Fruit fly (Drosophila melanogaster) whole organism, prepupa: Measurements from ENCODE around the gene CG32152.

ENCODE experiments used
- Blimp-1 ChIP-seq: fragments of 200-800 bp; sonication (Bioruptor generic); optimal IDR thresholded peaks from 3 replicates; lab custom pipeline; 2017; ENCODE audit warnings: missing biosample characterization, missing genetic modification characterization, mild to moderate bottlenecking, moderate library complexity, missing genetic modification reagents
- CG11294 ChIP-seq: fragments of 200-800 bp; sonication (Bioruptor generic); IDR thresholded peaks from 2 replicates; pipeline ENCODE4 v1.3.6; 2022; ENCODE audit warnings: missing biosample characterization, missing genetic modification characterization
- CG11762 ChIP-seq: fragments of 200-800 bp; sonication (Bioruptor generic); optimal IDR thresholded peaks from 3 replicates; lab custom pipeline; 2016; ENCODE audit warnings: missing biosample characterization, missing genetic modification characterization; ENCODE audit not compliant: insufficient read depth
- CG15336 ChIP-seq: fragments of 200-800 bp; sonication (Bioruptor generic); IDR thresholded peaks from 2 replicates; pipeline ENCODE4 v1.3.6; 2022; ENCODE audit warnings: missing biosample characterization, missing genetic modification characterization
- CG16779 ChIP-seq: fragments of 200-800 bp; sonication (Bioruptor generic); optimal IDR thresholded peaks from 3 replicates; lab custom pipeline; 2017; ENCODE audit warnings: missing biosample characterization, mild to moderate bottlenecking, missing genetic modification characterization
- CG3032 ChIP-seq: fragments of 200-800 bp; optimal IDR thresholded peaks from 2 replicates; lab custom pipeline; 2019; ENCODE audit warnings: missing biosample characterization, mild to moderate bottlenecking, missing genetic modification characterization, moderate library complexity
- CG32006 ChIP-seq: fragments of 200-800 bp; sonication (Bioruptor generic); optimal IDR thresholded peaks from 3 replicates; lab custom pipeline; 2017; ENCODE audit warnings: missing biosample characterization, mild to moderate bottlenecking, missing genetic modification characterization
- CG3919 ChIP-seq: fragments of 200-800 bp; sonication (Bioruptor generic); optimal IDR thresholded peaks from 3 replicates; lab custom pipeline; 2016; ENCODE audit warnings: missing biosample characterization, missing genetic modification characterization
- CG6163 ChIP-seq: fragments of 200-800 bp; sonication (Bioruptor generic); IDR thresholded peaks from 3 replicates; pipeline ENCODE4 v1.3.6; 2022; ENCODE audit warnings: missing biosample characterization, missing genetic modification characterization
- CG6276 ChIP-seq: fragments of 200-800 bp; sonication (Bioruptor generic); optimal IDR thresholded peaks from 2 replicates; lab custom pipeline; 2017; ENCODE audit warnings: missing biosample characterization, mild to moderate bottlenecking, missing genetic modification characterization
- CG6808 ChIP-seq: fragments of 200-800 bp; sonication (Bioruptor generic); optimal IDR thresholded peaks from 3 replicates; lab custom pipeline; 2017; ENCODE audit warnings: missing biosample characterization, missing genetic modification characterization, mild to moderate bottlenecking, moderate library complexity, missing genetic modification reagents
- CG7368 ChIP-seq: fragments of 200-800 bp; sonication (Bioruptor generic); optimal IDR thresholded peaks from 3 replicates; lab custom pipeline; 2016; ENCODE audit warnings: missing biosample characterization, missing genetic modification characterization
- CG8119 ChIP-seq: fragments of 200-800 bp; sonication (Bioruptor generic); IDR thresholded peaks from 3 replicates; pipeline ENCODE4 v1.3.6; 2022; ENCODE audit warnings: missing biosample characterization, missing genetic modification characterization
- CG8632 ChIP-seq: fragments of 200-800 bp; sonication (Bioruptor generic); optimal IDR thresholded peaks from 3 replicates; lab custom pipeline; 2016; ENCODE audit warnings: missing biosample characterization, missing genetic modification characterization
- CG9139 ChIP-seq: fragments of 200-800 bp; sonication (Bioruptor generic); optimal IDR thresholded peaks from 3 replicates; lab custom pipeline; 2017; ENCODE audit warnings: missing biosample characterization, mild to moderate bottlenecking, missing genetic modification characterization
- Eip75B ChIP-seq: fragments of 200-800 bp; sonication (Bioruptor generic); optimal IDR thresholded peaks from 3 replicates; lab custom pipeline; 2016; ENCODE audit warnings: missing biosample characterization, missing genetic modification characterization
- Eip78C ChIP-seq: fragments of 200-800 bp; sonication (Bioruptor generic); peaks from one replicate; lab custom pipeline; 2016; ENCODE audit warnings: missing biosample characterization, missing genetic modification characterization
- Eip93F ChIP-seq: fragments of 200-800 bp; sonication (Bioruptor generic); optimal IDR thresholded peaks from 2 replicates; lab custom pipeline; 2016; ENCODE audit warnings: missing biosample characterization, mild to moderate bottlenecking, missing genetic modification characterization
- Ets96B ChIP-seq: fragments of 200-800 bp; optimal IDR thresholded peaks from 2 replicates; lab custom pipeline; 2019; ENCODE audit warnings: missing biosample characterization, mild to moderate bottlenecking, missing genetic modification characterization, moderate library complexity
- Gug ChIP-seq: fragments of 200-800 bp; sonication (Bioruptor generic); IDR thresholded peaks from 2 replicates; pipeline ENCODE4 v1.3.6; 2022; ENCODE audit warnings: missing biosample characterization, missing genetic modification characterization
- Hr38 ChIP-seq: sonication (Bioruptor generic); optimal IDR thresholded peaks from 2 replicates; lab custom pipeline; 2016; ENCODE audit warnings: missing biosample characterization, missing genetic modification characterization
- Hr4 ChIP-seq: fragments of 200-800 bp; sonication (Bioruptor generic); optimal IDR thresholded peaks from 3 replicates; lab custom pipeline; 2016; ENCODE audit warnings: missing biosample characterization, missing genetic modification characterization
- Lpt ChIP-seq: fragments of 200-800 bp; sonication (Bioruptor generic); optimal IDR thresholded peaks from 3 replicates; lab custom pipeline; 2016; ENCODE audit warnings: missing biosample characterization, missing genetic modification characterization
- Met ChIP-seq: fragments of 200-800 bp; sonication (Bioruptor generic); optimal IDR thresholded peaks from 3 replicates; lab custom pipeline; 2016; ENCODE audit warnings: missing biosample characterization, missing genetic modification characterization
- OdsH ChIP-seq: fragments of 200-800 bp; sonication (Bioruptor generic); optimal IDR thresholded peaks from 3 replicates; lab custom pipeline; 2016; ENCODE audit warnings: missing biosample characterization, missing genetic modification characterization
- Smox ChIP-seq: fragments of 200-800 bp; sonication (Bioruptor generic); optimal IDR thresholded peaks from 3 replicates; lab custom pipeline; 2016; ENCODE audit warnings: missing biosample characterization, missing genetic modification characterization
- Sox102F ChIP-seq: fragments of 200-800 bp; sonication (Bioruptor generic); optimal IDR thresholded peaks from 2 replicates; lab custom pipeline; 2016; ENCODE audit warnings: missing biosample characterization, mild to moderate bottlenecking, missing genetic modification characterization
- Sox14 ChIP-seq: fragments of 200-800 bp; sonication (Bioruptor generic); optimal IDR thresholded peaks from 3 replicates; lab custom pipeline; 2016; ENCODE audit warnings: missing biosample characterization, missing genetic modification characterization
- acj6 ChIP-seq: fragments of 200-800 bp; sonication (Bioruptor generic); optimal IDR thresholded peaks from 3 replicates; lab custom pipeline; 2016; ENCODE audit warnings: missing biosample characterization, missing genetic modification characterization
- cyc ChIP-seq: fragments of 200-800 bp; sonication (Bioruptor generic); optimal IDR thresholded peaks from 3 replicates; lab custom pipeline; 2016; ENCODE audit warnings: missing biosample characterization, missing genetic modification characterization
- dsx ChIP-seq: fragments of 200-800 bp; optimal IDR thresholded peaks from 3 replicates; lab custom pipeline; 2019; ENCODE audit warnings: missing biosample characterization, mild to moderate bottlenecking, missing genetic modification characterization, moderate library complexity; ENCODE audit not compliant: poor library complexity, severe bottlenecking
- eg ChIP-seq: fragments of 200-800 bp; sonication (Bioruptor generic); IDR thresholded peaks from 3 replicates; pipeline ENCODE4 v1.3.6; 2022; ENCODE audit warnings: missing biosample characterization, missing genetic modification characterization
- esn ChIP-seq: fragments of 200-800 bp; sonication (Bioruptor generic); optimal IDR thresholded peaks from 2 replicates; lab custom pipeline; 2016; ENCODE audit warnings: missing biosample characterization, mild to moderate bottlenecking, missing genetic modification characterization, moderate library complexity
- fd59A ChIP-seq: fragments of 200-800 bp; sonication (Bioruptor generic); optimal IDR thresholded peaks from 2 replicates; lab custom pipeline; 2017; ENCODE audit warnings: missing biosample characterization, mild to moderate bottlenecking, missing genetic modification characterization, missing genetic modification reagents
- fkh ChIP-seq: fragments of 200-800 bp; sonication (Bioruptor generic); optimal IDR thresholded peaks from 3 replicates; lab custom pipeline; 2017; ENCODE audit warnings: missing biosample characterization, mild to moderate bottlenecking, missing genetic modification characterization, moderate library complexity
- lz ChIP-seq: fragments of 200-800 bp; sonication (Bioruptor generic); optimal IDR thresholded peaks from 3 replicates; lab custom pipeline; 2016; ENCODE audit warnings: missing biosample characterization, missing genetic modification characterization
- salr ChIP-seq, 2 experiments: fragments of 200-800 bp; sonication (Bioruptor generic); optimal IDR thresholded peaks; 3 replicates each; lab custom pipeline; 2016 to 2018; ENCODE audit warnings: missing biosample characterization in 2 of 2, missing genetic modification characterization in 2 of 2, mild to moderate bottlenecking in 1 of 2
- spab ChIP-seq: fragments of 200-800 bp; sonication (Bioruptor generic); optimal IDR thresholded peaks from 2 replicates; lab custom pipeline; 2017; ENCODE audit warnings: missing biosample characterization, mild to moderate bottlenecking, missing genetic modification characterization, missing genetic modification reagents
- ss ChIP-seq, 2 experiments: fragments of 200-800 bp; sonication (Bioruptor generic); optimal IDR thresholded peaks; 2 replicates in 1 of 2; 3 replicates in 1 of 2; lab custom pipeline; 2017 to 2018; ENCODE audit warnings: mild to moderate bottlenecking in 2 of 2, missing biosample characterization in 2 of 2, missing genetic modification characterization in 2 of 2, moderate library complexity in 1 of 2
- svp ChIP-seq: fragments of 200-800 bp; sonication (Bioruptor generic); peaks from one replicate; lab custom pipeline; 2016; ENCODE audit warnings: missing biosample characterization, missing genetic modification characterization
- topi ChIP-seq: fragments of 200-800 bp; sonication (Bioruptor generic); optimal IDR thresholded peaks from 3 replicates; lab custom pipeline; 2016; ENCODE audit warnings: missing biosample characterization, missing genetic modification characterization
- vri ChIP-seq: fragments of 200-800 bp; sonication (Bioruptor generic); optimal IDR thresholded peaks from 3 replicates; lab custom pipeline; 2016; ENCODE audit warnings: missing biosample characterization, mild to moderate bottlenecking, missing genetic modification characterization

CG32152 gene

dm6 chr3L:16153089-16153488 lies 9.3 kb upstream of the CG32152 start:
- peak; percentile 64 for TF ChIP-seq Eip78C
- TF ChIP-seq CG6163 (GFP tag; lab: Robert Waterston, UW): peak; percentile 79; the same call in 2 of the 3 replicates
- TF ChIP-seq cyc (GFP tag; lab: Kevin White, UChicago): no peak
- no peak for TF ChIP-seq CG11762 (GFP tag; lab: Kevin White, UChicago)
- peak; percentile 37 for TF ChIP-seq Lpt
- TF ChIP-seq svp: peak; percentile 45
- no peak for TF ChIP-seq lz (GFP tag; lab: Kevin White, UChicago)
- TF ChIP-seq esn (GFP tag; lab: Kevin White, UChicago): no peak
- TF ChIP-seq Eip75B: no peak
- peak; percentile 29 for TF ChIP-seq CG3919
- TF ChIP-seq OdsH: peak; percentile 13
- TF ChIP-seq salr (GFP tag; optimal IDR thresholded peaks at IDR 0.05; lab: Kevin White, UChicago): no peak
- TF ChIP-seq CG8119 (GFP tag; lab: Robert Waterston, UW): peak; percentile 59
- TF ChIP-seq acj6: no peak
- TF ChIP-seq dsx (GFP tag; lab: Kevin White, UChicago): peak; percentile 34
- no peak for TF ChIP-seq topi (GFP tag; lab: Kevin White, UChicago)
- TF ChIP-seq CG15336 (GFP tag; lab: Robert Waterston, UW): peak; percentile 44; the same call in 1 of the 2 replicates
- TF ChIP-seq CG3032 (tag; lab: Kevin White, UChicago): no peak
- TF ChIP-seq spab: peak; percentile 17
- peak; percentile 19 for TF ChIP-seq CG16779 (tag; lab: Kevin White, UChicago)
- peak; percentile 70; the same call in 2 of the 3 replicates for TF ChIP-seq eg
- no peak for TF ChIP-seq Blimp-1
- no peak for TF ChIP-seq fkh (GFP tag; lab: Kevin White, UChicago)
- TF ChIP-seq Gug (GFP tag; lab: Robert Waterston, UW): peak; percentile 41
- TF ChIP-seq CG8632 (GFP tag; lab: Kevin White, UChicago): no peak
- TF ChIP-seq CG9139: peak; percentile 30
- TF ChIP-seq CG11294 (GFP tag; lab: Robert Waterston, UW): no peak
- peak; percentile 53 for TF ChIP-seq CG6808 (GFP tag; lab: Kevin White, UChicago)
- no peak for TF ChIP-seq Hr38 (GFP tag; lab: Kevin White, UChicago)
- no peak for TF ChIP-seq CG32006 (GFP tag; lab: Kevin White, UChicago)
- TF ChIP-seq ss (GFP tag; optimal IDR thresholded peaks at IDR 0.05; lab: Kevin White, UChicago): peak; percentile 15 to 53
- TF ChIP-seq CG6276 (GFP tag; lab: Kevin White, UChicago): peak; percentile 59
- TF ChIP-seq Ets96B: no peak

- 0 out of 2 replicates have a peak, but pooled peaks have one; percentile 21 for TF ChIP-seq CG15336 (GFP tag; lab: Robert Waterston, UW)
- no peak for TF ChIP-seq CG7368 (GFP tag; lab: Kevin White, UChicago)
- no peak for TF ChIP-seq salr (GFP tag; optimal IDR thresholded peaks at IDR 0.05; lab: Kevin White, UChicago)
- TF ChIP-seq vri: no peak
- TF ChIP-seq CG32006 (GFP tag; lab: Kevin White, UChicago): peak; percentile 19
- TF ChIP-seq, all 60 proteins: peak for 2
These were observed 7.9 kb upstream of the CG32152 start for dm6 chr3L:16151742-16152141.

dm6 chr3L:16150850-16151515 lies 7.1 kb upstream of the CG32152 start:
- peak; percentile 43 for TF ChIP-seq Sox14
- TF ChIP-seq Eip78C: peak; percentile 72
- TF ChIP-seq CG6808 (GFP tag; lab: Kevin White, UChicago): no peak
- peak; percentile 6 for TF ChIP-seq vri
- TF ChIP-seq Met (GFP tag; lab: Kevin White, UChicago): peak; percentile 21
- TF ChIP-seq topi (GFP tag; lab: Kevin White, UChicago): peak; percentile 8
- peak; percentile 18 for TF ChIP-seq esn (GFP tag; lab: Kevin White, UChicago)
- TF ChIP-seq CG7368 (GFP tag; lab: Kevin White, UChicago): no peak
- no peak for TF ChIP-seq fd59A (GFP tag; lab: Kevin White, UChicago)
- no peak for TF ChIP-seq Hr4 (GFP tag; lab: Kevin White, UChicago)
- TF ChIP-seq eg: no peak
- no peak for TF ChIP-seq CG8632 (GFP tag; lab: Kevin White, UChicago)
- TF ChIP-seq svp: peak; percentile 71
- peak; percentile 15 for TF ChIP-seq Sox102F (GFP tag; lab: Kevin White, UChicago)
- TF ChIP-seq Smox (GFP tag; lab: Kevin White, UChicago): no peak
- peak; percentile 20 for TF ChIP-seq Eip93F (GFP tag; lab: Kevin White, UChicago)
